Fruit fly (Drosophila melanogaster) whole organism, embryonic: ENCODE results near the gene CG7985.

Experiments
- Aef1 ChIP-seq: fragments of 200-800 bp; sonication (Bioruptor generic); IDR thresholded peaks from 3 replicates; pipeline ENCODE4 v1.3.6; 2022; ENCODE audit warnings: missing biosample characterization, missing genetic modification characterization
- Antp ChIP-seq: fragments of 200-800 bp; sonication (Bioruptor generic); optimal IDR thresholded peaks from 3 replicates; lab custom pipeline; 2016; ENCODE audit warnings: missing biosample characterization, missing genetic modification characterization
- BEAF-32 ChIP-seq: fragments of 200-800 bp; sonication (Bioruptor generic); optimal IDR thresholded peaks from 3 replicates; lab custom pipeline; 2017; ENCODE audit warnings: missing biosample characterization, missing genetic modification characterization, mild to moderate bottlenecking, moderate library complexity, missing genetic modification reagents
- Bgb ChIP-seq: fragments of 200-800 bp; sonication (Bioruptor generic); IDR thresholded peaks from 2 replicates; pipeline ENCODE4 v1.3.6; 2022; ENCODE audit warnings: missing biosample characterization, missing genetic modification characterization; ENCODE audit not compliant: partially characterized antibody
- CG10267 ChIP-seq: fragments of 200-800 bp; sonication (Bioruptor generic); optimal IDR thresholded peaks from 2 replicates; lab custom pipeline; 2018; ENCODE audit warnings: missing biosample characterization, mild to moderate bottlenecking, missing genetic modification characterization, moderate library complexity
- CG11247 ChIP-seq: fragments of 200-800 bp; sonication (Bioruptor generic); IDR thresholded peaks from 2 replicates; pipeline ENCODE4 v1.3.6; 2022; ENCODE audit warnings: missing biosample characterization, missing genetic modification characterization
- CG11398 ChIP-seq: fragments of 200-800 bp; sonication (Bioruptor generic); optimal IDR thresholded peaks from 2 replicates; lab custom pipeline; 2016; ENCODE audit warnings: missing biosample characterization, missing genetic modification characterization
- CG11560 ChIP-seq: fragments of 200-800 bp; sonication (Bioruptor generic); IDR thresholded peaks from 3 replicates; pipeline ENCODE4 v1.3.6; 2022; ENCODE audit warnings: missing biosample characterization, missing genetic modification characterization
- CG11696 ChIP-seq: fragments of 200-800 bp; sonication (Bioruptor generic); IDR thresholded peaks from 2 replicates; pipeline ENCODE4 v1.3.6; 2022; ENCODE audit warnings: missing biosample characterization, missing genetic modification characterization
- CG12236 ChIP-seq: fragments of 200-800 bp; sonication (Bioruptor generic); optimal IDR thresholded peaks from 2 replicates; lab custom pipeline; 2016; ENCODE audit warnings: missing biosample characterization, missing genetic modification characterization
- CG12659 ChIP-seq: fragments of 200-800 bp; sonication (Bioruptor generic); optimal IDR thresholded peaks from 3 replicates; lab custom pipeline; 2017; ENCODE audit warnings: mild to moderate bottlenecking, missing biosample characterization, missing genetic modification reagents, missing genetic modification characterization
- CG14050 ChIP-seq: fragments of 200-800 bp; sonication (Bioruptor generic); IDR thresholded peaks from 3 replicates; pipeline ENCODE4 v1.3.6; 2022; ENCODE audit warnings: missing biosample characterization, missing genetic modification characterization
- CG1602 ChIP-seq: fragments of 200-800 bp; sonication (Bioruptor generic); optimal IDR thresholded peaks from 3 replicates; lab custom pipeline; 2016; ENCODE audit warnings: missing biosample characterization, missing genetic modification characterization
- CG16815 ChIP-seq: fragments of 200-800 bp; sonication (Bioruptor generic); optimal IDR thresholded peaks from 3 replicates; lab custom pipeline; 2017; ENCODE audit warnings: missing biosample characterization, mild to moderate bottlenecking, missing genetic modification characterization
- CG17385 ChIP-seq: fragments of 200-800 bp; sonication (Bioruptor generic); optimal IDR thresholded peaks from 3 replicates; lab custom pipeline; 2018; ENCODE audit warnings: missing biosample characterization, mild to moderate bottlenecking, missing genetic modification characterization
- CG1792 ChIP-seq: fragments of 200-800 bp; sonication (Bioruptor generic); optimal IDR thresholded peaks from 2 replicates; lab custom pipeline; 2016; ENCODE audit warnings: missing biosample characterization, missing genetic modification characterization
- CG2129 ChIP-seq: fragments of 200-800 bp; sonication (Bioruptor generic); IDR thresholded peaks from 2 replicates; pipeline ENCODE4 v1.3.6; 2022; ENCODE audit warnings: missing biosample characterization, missing genetic modification characterization; ENCODE audit not compliant: partially characterized antibody
- CG2889 ChIP-seq: fragments of 200-800 bp; sonication (Bioruptor generic); IDR thresholded peaks from 3 replicates; pipeline ENCODE4 v1.3.6; 2022; ENCODE audit warnings: missing biosample characterization, missing genetic modification characterization
- CG31365 ChIP-seq: fragments of 200-800 bp; sonication (Bioruptor generic); optimal IDR thresholded peaks from 2 replicates; lab custom pipeline; 2018; ENCODE audit warnings: missing biosample characterization, mild to moderate bottlenecking, missing genetic modification characterization
- CG3995 ChIP-seq: fragments of 200-800 bp; sonication (Bioruptor generic); optimal IDR thresholded peaks from 3 replicates; lab custom pipeline; 2016; ENCODE audit warnings: missing biosample characterization, missing genetic modification characterization
- CG42726 ChIP-seq: fragments of 200-800 bp; sonication (Bioruptor generic); IDR thresholded peaks from 2 replicates; pipeline ENCODE4 v1.3.6; 2022; ENCODE audit warnings: missing biosample characterization, missing genetic modification characterization; ENCODE audit not compliant: partially characterized antibody
- CG7372 ChIP-seq: fragments of 200-800 bp; sonication (Bioruptor generic); IDR thresholded peaks from 2 replicates; pipeline ENCODE4 v1.3.6; 2022; ENCODE audit warnings: missing biosample characterization, missing genetic modification characterization
- CG8924 ChIP-seq: fragments of 200-800 bp; optimal IDR thresholded peaks from 3 replicates; lab custom pipeline; 2019; ENCODE audit warnings: missing biosample characterization, mild to moderate bottlenecking, missing genetic modification characterization, moderate library complexity
- CG9215 ChIP-seq: fragments of 200-800 bp; sonication (Bioruptor generic); IDR thresholded peaks from 2 replicates; pipeline ENCODE4 v1.3.6; 2022; ENCODE audit warnings: missing biosample characterization, missing genetic modification characterization
- CHES-1-like ChIP-seq: fragments of 200-800 bp; sonication (Bioruptor generic); optimal IDR thresholded peaks from 2 replicates; lab custom pipeline; 2016; ENCODE audit warnings: missing biosample characterization, missing genetic modification characterization
- CkIIα-i1 ChIP-seq: fragments of 200-800 bp; sonication (Bioruptor generic); IDR thresholded peaks from 2 replicates; pipeline ENCODE4 v1.3.6; 2022; ENCODE audit warnings: missing biosample characterization, missing genetic modification characterization
- Dek ChIP-seq: fragments of 200-800 bp; sonication (Bioruptor generic); optimal IDR thresholded peaks from 3 replicates; lab custom pipeline; 2019; ENCODE audit warnings: missing biosample characterization, mild to moderate bottlenecking, missing genetic modification characterization, moderate library complexity
- Gug ChIP-seq: fragments of 200-800 bp; sonication (Bioruptor generic); IDR thresholded peaks from 4 replicates; pipeline ENCODE4 v1.3.6; 2022; ENCODE audit warnings: missing biosample characterization, missing genetic modification characterization
- Hsf ChIP-seq: fragments of 200-800 bp; sonication (Bioruptor generic); optimal IDR thresholded peaks from 3 replicates; lab custom pipeline; 2016; ENCODE audit warnings: missing biosample characterization, missing genetic modification characterization
- MTF-1 ChIP-seq: fragments of 200-800 bp; sonication (Bioruptor generic); optimal IDR thresholded peaks from 2 replicates; lab custom pipeline; 2018; ENCODE audit warnings: missing biosample characterization, mild to moderate bottlenecking, missing genetic modification characterization, borderline replicate concordance
- Sox100B ChIP-seq: fragments of 200-800 bp; sonication (Bioruptor generic); optimal IDR thresholded peaks from 3 replicates; lab custom pipeline; 2018; ENCODE audit warnings: missing biosample characterization, mild to moderate bottlenecking, missing genetic modification characterization
- Taf1 ChIP-seq: fragments of 200-800 bp; sonication (Bioruptor generic); IDR thresholded peaks from 2 replicates; pipeline ENCODE4 v1.3.6; 2022; ENCODE audit warnings: missing biosample characterization, missing genetic modification characterization
- bbx ChIP-seq: fragments of 200-800 bp; sonication (Bioruptor generic); IDR thresholded peaks from 2 replicates; pipeline ENCODE4 v1.3.6; 2022; ENCODE audit warnings: missing biosample characterization, missing genetic modification characterization; ENCODE audit not compliant: partially characterized antibody
- bigmax ChIP-seq: fragments of 200-800 bp; sonication (Bioruptor generic); optimal IDR thresholded peaks from 2 replicates; lab custom pipeline; 2018; ENCODE audit warnings: missing biosample characterization, mild to moderate bottlenecking, missing genetic modification characterization
- btn ChIP-seq: fragments of 200-800 bp; sonication (Bioruptor generic); optimal IDR thresholded peaks from 2 replicates; lab custom pipeline; 2016; ENCODE audit warnings: missing biosample characterization, missing genetic modification characterization
- cas ChIP-seq: fragments of 200-800 bp; sonication (Bioruptor generic); IDR thresholded peaks from 2 replicates; pipeline ENCODE4 v1.3.6; 2022; ENCODE audit warnings: missing biosample characterization, missing genetic modification characterization
- chif ChIP-seq, 2 experiments: fragments of 200-800 bp; sonication (Bioruptor generic); optimal IDR thresholded peaks; 3 replicates each; lab custom pipeline; 2016; ENCODE audit warnings: missing biosample characterization in 2 of 2, missing genetic modification characterization in 2 of 2
- dati ChIP-seq: fragments of 200-800 bp; sonication (Bioruptor generic); IDR thresholded peaks from 2 replicates; pipeline ENCODE4 v1.3.6; 2022; ENCODE audit warnings: missing biosample characterization, missing genetic modification characterization
- exex ChIP-seq: fragments of 200-800 bp; sonication (Bioruptor generic); optimal IDR thresholded peaks from 4 replicates; lab custom pipeline; 2018; ENCODE audit warnings: missing biosample characterization, mild to moderate bottlenecking, missing genetic modification characterization, moderate library complexity
- fru ChIP-seq: fragments of >200 bp; optimal IDR thresholded peaks from 2 replicates; lab custom pipeline; 2017
- kah ChIP-seq: fragments of 200-800 bp; sonication (Bioruptor generic); optimal IDR thresholded peaks from 2 replicates; lab custom pipeline; 2018; ENCODE audit warnings: missing biosample characterization, mild to moderate bottlenecking, missing genetic modification characterization
- knrl ChIP-seq: fragments of 200-800 bp; sonication (Bioruptor generic); IDR thresholded peaks from 3 replicates; pipeline ENCODE4 v1.3.6; 2022; ENCODE audit warnings: missing biosample characterization, missing genetic modification characterization; ENCODE audit not compliant: partially characterized antibody
- mam ChIP-seq: fragments of 200-800 bp; sonication (Bioruptor generic); optimal IDR thresholded peaks from 3 replicates; lab custom pipeline; 2016; ENCODE audit warnings: missing biosample characterization, missing genetic modification characterization
- mld ChIP-seq: fragments of 200-800 bp; sonication (Bioruptor generic); IDR thresholded peaks from 3 replicates; pipeline ENCODE4 v1.3.6; 2022; ENCODE audit warnings: missing biosample characterization, missing genetic modification characterization; ENCODE audit not compliant: partially characterized antibody
- pnt ChIP-seq: fragments of 200-800 bp; sonication (Bioruptor generic); optimal IDR thresholded peaks from 3 replicates; lab custom pipeline; 2016; ENCODE audit warnings: missing biosample characterization, missing genetic modification characterization
- pzg ChIP-seq: fragments of 200-800 bp; sonication (Bioruptor generic); optimal IDR thresholded peaks from 3 replicates; lab custom pipeline; 2018; ENCODE audit warnings: missing biosample characterization, mild to moderate bottlenecking, missing genetic modification characterization, moderate library complexity
- ranshi ChIP-seq: fragments of 200-800 bp; sonication (Bioruptor generic); IDR thresholded peaks from 2 replicates; pipeline ENCODE4 v1.3.6; 2022; ENCODE audit warnings: missing biosample characterization, missing genetic modification characterization
- salm ChIP-seq: fragments of 200-800 bp; sonication (Bioruptor generic); optimal IDR thresholded peaks from 2 replicates; lab custom pipeline; 2018; ENCODE audit warnings: missing biosample characterization, mild to moderate bottlenecking, missing genetic modification characterization
- sd ChIP-seq: fragments of 200-800 bp; sonication (Bioruptor generic); optimal IDR thresholded peaks from 3 replicates; lab custom pipeline; 2018; ENCODE audit warnings: missing biosample characterization, mild to moderate bottlenecking, missing genetic modification characterization, moderate library complexity
- sens-2 ChIP-seq: fragments of 200-800 bp; sonication (Bioruptor generic); IDR thresholded peaks from 2 replicates; pipeline ENCODE4 v1.3.6; 2022; ENCODE audit warnings: missing biosample characterization, missing genetic modification characterization
- slbo ChIP-seq: fragments of 200-800 bp; sonication (Bioruptor generic); IDR thresholded peaks from 2 replicates; pipeline ENCODE4 v1.3.6; 2022; ENCODE audit warnings: missing biosample characterization, missing genetic modification characterization
- tio ChIP-seq: fragments of 200-800 bp; sonication (Bioruptor generic); optimal IDR thresholded peaks from 2 replicates; lab custom pipeline; 2017; ENCODE audit warnings: missing biosample characterization, missing genetic modification characterization, inconsistent platforms

Gene CG7985

DNA sequence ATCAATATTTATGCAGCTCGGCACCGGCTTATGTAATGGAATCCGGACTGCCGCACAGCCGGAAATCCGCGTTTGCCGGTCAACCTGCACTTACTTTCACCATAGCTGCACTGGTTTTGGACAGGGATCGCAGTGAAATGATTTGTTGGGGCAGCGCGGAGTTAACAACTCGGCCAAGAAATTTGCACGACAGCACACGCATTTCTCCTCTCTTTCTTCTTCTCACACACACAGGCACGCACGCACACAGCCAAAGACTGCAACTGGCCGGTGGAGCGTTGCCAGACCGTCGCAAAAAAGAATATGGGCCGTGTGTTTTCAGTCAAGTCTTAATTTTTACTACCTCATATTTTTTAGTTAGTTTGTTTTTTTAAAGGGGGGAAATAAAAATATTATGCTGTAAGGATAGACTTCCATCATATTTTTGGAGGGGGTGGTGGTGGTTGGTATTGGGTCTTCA, 33.4 kb upstream of the CG7985 start (continued):
- no peak; the same call in 1 of the 2 replicates for TF ChIP-seq slbo (GFP tag; lab: Robert Waterston, UW)
- TF ChIP-seq MTF-1 (GFP tag; lab: Kevin White, UChicago): no peak
- no peak for TF ChIP-seq tio
- TF ChIP-seq sd (tag; lab: Kevin White, UChicago): no peak
- TF ChIP-seq knrl: no peak
- no peak for TF ChIP-seq CG7372 (GFP tag; lab: Robert Waterston, UW)
- TF ChIP-seq CkIIα-i1: no peak
- no peak for TF ChIP-seq CG17385
- TF ChIP-seq ranshi (GFP tag; lab: Robert Waterston, UW): no peak
- peak; percentile 16 for TF ChIP-seq CG12659 (GFP tag; lab: Kevin White, UChicago)
- TF ChIP-seq CG11560: no peak
- TF ChIP-seq CG42726 (GFP tag; lab: Robert Waterston, UW): no peak
- TF ChIP-seq bigmax (GFP tag; lab: Kevin White, UChicago): no peak
- TF ChIP-seq pzg (GFP tag; lab: Kevin White, UChicago): peak; percentile 38
- TF ChIP-seq btn (GFP tag; lab: Kevin White, UChicago): no peak
- TF ChIP-seq dati (GFP tag; lab: Robert Waterston, UW): no peak
- no peak for TF ChIP-seq CG9215 (GFP tag; lab: Robert Waterston, UW)
- no peak for TF ChIP-seq CG1602
- TF ChIP-seq BEAF-32 (GFP tag; lab: Kevin White, UChicago): no peak
- TF ChIP-seq CG8924 (tag; lab: Kevin White, UChicago): peak; percentile 7
- TF ChIP-seq mld: 0 out of 3 replicates have a peak, but pooled peaks have one; percentile 29
- TF ChIP-seq Sox100B: no peak
- no peak for TF ChIP-seq fru (lab: Kevin White, UChicago)
- TF ChIP-seq CG16815 (GFP tag; lab: Kevin White, UChicago): no peak
- TF ChIP-seq Taf1 (GFP tag; lab: Robert Waterston, UW): no peak
- no peak for TF ChIP-seq CG14050
- TF ChIP-seq CG1792 (GFP tag; lab: Kevin White, UChicago): no peak
- TF ChIP-seq salm (tag; lab: Kevin White, UChicago): no peak
- TF ChIP-seq Bgb: no peak
- TF ChIP-seq CG31365: no peak
- no peak for TF ChIP-seq CHES-1-like (GFP tag; lab: Kevin White, UChicago)
- no peak for TF ChIP-seq CG12236 (GFP tag; lab: Kevin White, UChicago)
- no peak for TF ChIP-seq CG11398 (GFP tag; lab: Kevin White, UChicago)
- no peak for TF ChIP-seq CG2889 (GFP tag; lab: Robert Waterston, UW)
- no peak for TF ChIP-seq CG11696 (GFP tag; lab: Robert Waterston, UW)
- TF ChIP-seq mam (GFP tag; lab: Kevin White, UChicago): peak; percentile 29
- TF ChIP-seq sens-2 (GFP tag; lab: Robert Waterston, UW): no peak
- peak; percentile 32; the same call in 2 of the 4 replicates for TF ChIP-seq Gug (GFP tag; lab: Robert Waterston, UW)
- TF ChIP-seq kah: no peak
- no peak for TF ChIP-seq exex
- TF ChIP-seq pnt (GFP tag; lab: Kevin White, UChicago): no peak
- TF ChIP-seq bbx: no peak
- no peak for TF ChIP-seq Antp (GFP tag; lab: Kevin White, UChicago)
- no peak for TF ChIP-seq Aef1
- TF ChIP-seq cas (GFP tag; lab: Robert Waterston, UW): no peak
- no peak for TF ChIP-seq CG11247 (GFP tag; lab: Robert Waterston, UW)
- no peak for TF ChIP-seq CG2129 (GFP tag; lab: Robert Waterston, UW)
- TF ChIP-seq CG3995 (GFP tag; lab: Kevin White, UChicago): peak; percentile 5
- no peak for TF ChIP-seq CG10267 (tag; lab: Kevin White, UChicago)
- no peak for TF ChIP-seq chif (GFP tag; optimal IDR thresholded peaks at IDR 0.05; lab: Kevin White, UChicago)
- TF ChIP-seq Hsf (GFP tag; lab: Kevin White, UChicago): no peak
- no peak for TF ChIP-seq Dek
